Worm (Caenorhabditis elegans): ENCODE measurements around the gene nhr-4.

DNA sequence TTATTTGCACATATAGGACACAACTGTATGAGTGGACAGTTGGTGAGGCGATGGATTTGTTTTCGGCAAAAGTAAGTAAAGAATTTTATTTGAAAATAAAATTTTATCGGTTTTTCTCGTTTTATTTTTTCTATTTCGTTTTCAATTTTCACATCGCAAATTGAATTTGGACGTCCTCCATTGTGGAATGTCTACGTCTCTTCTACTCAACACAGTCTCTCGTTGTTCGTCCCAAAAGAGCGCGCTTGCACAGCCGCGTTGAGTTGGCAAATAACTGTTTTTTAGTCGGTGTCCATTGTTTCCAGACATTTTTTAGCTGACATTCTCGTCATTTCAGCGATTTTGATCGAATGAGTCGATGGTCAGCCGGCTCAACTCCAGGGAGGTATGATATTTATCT is 20.1 kb downstream of the nhr-4 start:
- TF ChIP-seq nhr-11 (tag; optimal IDR thresholded peaks at IDR 0.05) (no peak), pros-1 (tag; optimal IDR thresholded peaks at IDR 0.05) (no peak)
